Worm (Caenorhabditis elegans) whole organism, young adult: ENCODE data around the gene T01D1.5.

Experiments used
- B0261.1 ChIP-seq: sonication (generic microtip); optimal IDR thresholded peaks from 2 replicates; lab custom pipeline; 2016; ENCODE audit warnings: mild to moderate bottlenecking, missing genetic modification characterization, moderate library complexity, missing compliant biosample characterization
- C17E4.6 ChIP-seq: fragments of 200-800 bp; sonication (Bioruptor generic); IDR thresholded peaks from 2 replicates; pipeline ENCODE4 v1.3.6; 2022; ENCODE audit warnings: missing genetic modification reagents, missing genetic modification characterization, missing compliant biosample characterization
- F23B12.7 ChIP-seq: sonication (generic microtip); optimal IDR thresholded peaks from 2 replicates; lab custom pipeline; 2017; ENCODE audit warnings: missing genetic modification characterization, mild to moderate bottlenecking, missing compliant biosample characterization, antibody characterized with exemption, moderate library complexity; ENCODE audit not compliant: insufficient read depth
- F33H1.4 ChIP-seq: fragments of 200-800 bp; sonication (Bioruptor generic); IDR thresholded peaks from 2 replicates; pipeline ENCODE4 v1.3.6; 2022; ENCODE audit warnings: missing genetic modification reagents, missing genetic modification characterization, missing compliant biosample characterization
- K11D2.4 ChIP-seq: fragments of 200-800 bp; sonication (Bioruptor generic); IDR thresholded peaks from 2 replicates; pipeline ENCODE4 v1.3.6; 2022; ENCODE audit warnings: missing genetic modification reagents, missing genetic modification characterization, missing compliant biosample characterization
- T26A5.8 ChIP-seq: sonication (generic microtip); optimal IDR thresholded peaks from 2 replicates; lab custom pipeline; 2016; ENCODE audit warnings: missing genetic modification characterization, missing compliant biosample characterization
- Y53F4B.3 ChIP-seq: fragments of 200-800 bp; sonication (Bioruptor generic); IDR thresholded peaks from 2 replicates; pipeline ENCODE4 v1.3.6; 2022; ENCODE audit warnings: missing genetic modification reagents, missing genetic modification characterization, missing compliant biosample characterization
- Y67H2A.10 ChIP-seq: fragments of 200-800 bp; sonication (Bioruptor generic); conservative IDR thresholded peaks from 2 replicates; pipeline ENCODE4 v1.3.6; 2022; ENCODE audit warnings: missing genetic modification reagents, missing genetic modification characterization, missing compliant biosample characterization
- Y79H2A.3 ChIP-seq: fragments of 200-800 bp; sonication (Bioruptor generic); conservative IDR thresholded peaks from 2 replicates; pipeline ENCODE4 v1.3.6; 2022; ENCODE audit warnings: missing genetic modification reagents, missing genetic modification characterization, missing compliant biosample characterization
- ZK185.1 ChIP-seq: sonication (generic microtip); optimal IDR thresholded peaks from 2 replicates; lab custom pipeline; 2016; ENCODE audit warnings: mild to moderate bottlenecking, missing genetic modification characterization, missing compliant biosample characterization; ENCODE audit not compliant: poor library complexity, severe bottlenecking
- ama-1 ChIP-seq, 3 experiments: fragments of 150-350 bp in 1 of 3; sonication (generic microtip) in 2 of 3; optimal IDR thresholded peaks; 2 replicates each; lab custom pipeline; 2014 to 2018; ENCODE audit warnings: missing biosample characterization in 2 of 3, missing genetic modification characterization in 2 of 3, missing genetic modification reagents in 2 of 3
- aptf-2 ChIP-seq: fragments of 200-800 bp; sonication (Bioruptor generic); conservative IDR thresholded peaks from 2 replicates; pipeline ENCODE4 v1.3.6; 2022; ENCODE audit warnings: missing genetic modification reagents, missing genetic modification characterization, missing compliant biosample characterization
- athp-1 ChIP-seq: sonication (generic microtip); optimal IDR thresholded peaks from 2 replicates; lab custom pipeline; 2017; ENCODE audit warnings: mild to moderate bottlenecking, missing genetic modification characterization, missing compliant biosample characterization
- bed-2 ChIP-seq: fragments of 200-800 bp; sonication (Bioruptor generic); IDR thresholded peaks from 2 replicates; pipeline ENCODE4 v1.3.6; 2022; ENCODE audit warnings: missing genetic modification reagents, missing genetic modification characterization, missing compliant biosample characterization
- ccch-3 ChIP-seq: fragments of 200-800 bp; sonication (Bioruptor generic); optimal IDR thresholded peaks from 2 replicates; lab custom pipeline; 2018; ENCODE audit warnings: mild to moderate bottlenecking, missing genetic modification characterization, missing compliant biosample characterization
- ceh-100 ChIP-seq: fragments of 200-800 bp; sonication (Bioruptor generic); IDR thresholded peaks from 2 replicates; pipeline ENCODE4 v1.3.6; 2022; ENCODE audit warnings: missing genetic modification reagents, missing genetic modification characterization, missing compliant biosample characterization
- ceh-58 ChIP-seq: fragments of 200-800 bp; sonication (Bioruptor generic); IDR thresholded peaks from 2 replicates; pipeline ENCODE4 v1.3.6; 2022; ENCODE audit warnings: missing genetic modification characterization, missing compliant biosample characterization
- ceh-91 ChIP-seq: fragments of 200-800 bp; sonication (Bioruptor generic); IDR thresholded peaks from 2 replicates; pipeline ENCODE4 v1.3.6; 2022; ENCODE audit warnings: missing genetic modification reagents, missing genetic modification characterization, missing compliant biosample characterization
- chd-7 ChIP-seq: sonication (generic microtip); optimal IDR thresholded peaks from 2 replicates; lab custom pipeline; 2016; ENCODE audit warnings: mild to moderate bottlenecking, missing genetic modification characterization, moderate library complexity, missing compliant biosample characterization
- die-1 ChIP-seq: sonication (generic microtip); optimal IDR thresholded peaks from 2 replicates; lab custom pipeline; 2016; ENCODE audit warnings: missing genotype, mild to moderate bottlenecking, missing genetic modification characterization, missing compliant biosample characterization
- dpff-1 ChIP-seq: sonication (generic microtip); optimal IDR thresholded peaks from 2 replicates; lab custom pipeline; 2017; ENCODE audit warnings: mild to moderate bottlenecking, missing genetic modification characterization, missing compliant biosample characterization
- dpl-1 ChIP-seq: fragments of 150-350 bp; optimal IDR thresholded peaks from 2 replicates; lab custom pipeline; 2014; ENCODE audit warnings: missing biosample characterization, missing genetic modification reagents, missing genetic modification characterization
- egl-18 ChIP-seq: fragments of 200-800 bp; sonication (Bioruptor generic); IDR thresholded peaks from 2 replicates; pipeline ENCODE4 v1.3.6; 2022; ENCODE audit warnings: missing genetic modification reagents, missing genetic modification characterization, missing compliant biosample characterization
- egrh-3 ChIP-seq: fragments of 200-800 bp; sonication (Bioruptor generic); IDR thresholded peaks from 2 replicates; pipeline ENCODE4 v1.3.6; 2022; ENCODE audit warnings: missing genetic modification reagents, missing genetic modification characterization, missing compliant biosample characterization
- him-1 ChIP-seq: sonication (generic microtip); optimal IDR thresholded peaks from 2 replicates; lab custom pipeline; 2016; ENCODE audit warnings: missing genotype, missing genetic modification reagents, missing genetic modification characterization, missing compliant biosample characterization
- hsf-1 ChIP-seq: fragments of 200-800 bp; sonication (Bioruptor generic); IDR thresholded peaks from 2 replicates; pipeline ENCODE4 v1.3.6; 2022; ENCODE audit warnings: missing genetic modification reagents, missing genetic modification characterization, missing compliant biosample characterization
- lag-1 ChIP-seq: fragments of 200-800 bp; sonication (Bioruptor generic); IDR thresholded peaks from 2 replicates; pipeline ENCODE4 v1.3.6; 2022; ENCODE audit warnings: missing genetic modification reagents, missing genetic modification characterization, missing compliant biosample characterization
- lin-54 ChIP-seq: fragments of 200-800 bp; sonication (Bioruptor generic); optimal IDR thresholded peaks from 2 replicates; lab custom pipeline; 2018; ENCODE audit warnings: mild to moderate bottlenecking, missing genetic modification characterization, missing compliant biosample characterization
- lsl-1 ChIP-seq: fragments of 200-800 bp; sonication (Bioruptor generic); optimal IDR thresholded peaks from 2 replicates; lab custom pipeline; 2018; ENCODE audit warnings: mild to moderate bottlenecking, missing genetic modification characterization, moderate library complexity, missing compliant biosample characterization
- madf-3 ChIP-seq: fragments of 200-800 bp; sonication (Bioruptor generic); IDR thresholded peaks from 2 replicates; pipeline ENCODE4 v1.3.6; 2022; ENCODE audit warnings: missing genetic modification reagents, missing genetic modification characterization, missing compliant biosample characterization
- nfya-1 ChIP-seq: sonication (generic microtip); optimal IDR thresholded peaks from 2 replicates; lab custom pipeline; 2017; ENCODE audit warnings: antibody characterized with exemption, missing compliant biosample characterization, missing genetic modification characterization, borderline replicate concordance; ENCODE audit not compliant: insufficient read depth
- nhr-179 ChIP-seq: sonication (generic microtip); optimal IDR thresholded peaks from 2 replicates; lab custom pipeline; 2016; ENCODE audit warnings: mild to moderate bottlenecking, missing genetic modification characterization, missing compliant biosample characterization
- nhr-27 ChIP-seq: fragments of 200-800 bp; sonication (Bioruptor generic); optimal IDR thresholded peaks from 2 replicates; lab custom pipeline; 2018; ENCODE audit warnings: mild to moderate bottlenecking, missing genetic modification characterization, moderate library complexity, missing compliant biosample characterization
- pha-4 ChIP-seq: fragments of 150-350 bp; sonication (generic microtip); optimal IDR thresholded peaks from 2 replicates; lab custom pipeline; 2014; ENCODE audit warnings: missing biosample characterization, missing genetic modification reagents, missing genetic modification characterization
- repo-1 ChIP-seq: sonication (generic microtip); optimal IDR thresholded peaks from 2 replicates; lab custom pipeline; 2017; ENCODE audit warnings: mild to moderate bottlenecking, missing genetic modification characterization, missing compliant biosample characterization
- sdz-38 ChIP-seq: sonication (generic microtip); optimal IDR thresholded peaks from 2 replicates; lab custom pipeline; 2016; ENCODE audit warnings: missing genotype, missing genetic modification characterization, missing compliant biosample characterization
- snpc-1.1 ChIP-seq: sonication (generic microtip); optimal IDR thresholded peaks from 2 replicates; lab custom pipeline; 2017; ENCODE audit warnings: missing genetic modification characterization, mild to moderate bottlenecking, missing compliant biosample characterization, antibody characterized with exemption, moderate library complexity, missing genotype, missing genetic modification reagents; ENCODE audit not compliant: insufficient read depth
- tlf-1 ChIP-seq: fragments of 200-800 bp; sonication (Bioruptor generic); optimal IDR thresholded peaks from 2 replicates; lab custom pipeline; 2018; ENCODE audit warnings: mild to moderate bottlenecking, missing genetic modification characterization, missing compliant biosample characterization
- unc-130 ChIP-seq: sonication (generic microtip); optimal IDR thresholded peaks from 2 replicates; lab custom pipeline; 2016; ENCODE audit warnings: missing genetic modification reagents, missing genetic modification characterization, missing compliant biosample characterization
- ztf-18 ChIP-seq: sonication (generic microtip); optimal IDR thresholded peaks from 2 replicates; lab custom pipeline; 2016; ENCODE audit warnings: missing genotype, mild to moderate bottlenecking, missing genetic modification characterization, missing compliant biosample characterization
- ztf-22 ChIP-seq: fragments of 200-800 bp; sonication (Bioruptor generic); optimal IDR thresholded peaks from 2 replicates; lab custom pipeline; 2018; ENCODE audit warnings: mild to moderate bottlenecking, missing genetic modification characterization, moderate library complexity, missing compliant biosample characterization

The T01D1.5 gene

DNA sequence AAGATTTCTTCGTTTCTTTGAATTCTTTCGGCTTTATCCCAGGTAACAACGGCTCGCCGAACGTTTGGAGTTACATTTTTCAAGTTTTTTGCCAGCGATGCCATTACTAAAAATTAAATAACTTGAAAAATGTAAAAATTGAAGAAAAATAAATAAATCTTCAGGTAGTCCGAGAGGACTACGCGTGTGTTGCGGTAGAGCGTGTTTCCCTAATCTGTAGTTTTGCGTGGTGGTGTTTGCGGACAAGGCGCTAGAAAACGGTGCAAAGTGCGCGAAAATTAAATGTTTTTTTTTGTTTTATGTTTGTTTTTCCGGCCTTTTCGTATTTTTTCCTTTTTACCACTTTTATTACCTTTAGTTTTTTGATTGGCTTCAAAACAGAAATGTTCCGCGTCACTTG is 33.0 kb downstream of the T01D1.5 start, which contains the start of gene mrpl-28 (continued):
- TF ChIP-seq Y53F4B.3 (GFP tag; lab: Robert Waterston, UW) (no peak), lin-54 (GFP tag; lab: Kevin White, UChicago) (peak; percentile 87), bed-2 (GFP tag; lab: Robert Waterston, UW) (no peak), B0261.1 (tag; lab: Kevin White, UChicago) (no peak), ceh-91 (GFP tag; lab: Robert Waterston, UW) (peak; percentile 35; the same call in 1 of the 2 replicates), hsf-1 (GFP tag; lab: Robert Waterston, UW) (no peak), F33H1.4 (GFP tag; lab: Robert Waterston, UW) (peak; percentile 55), dpff-1 (no peak), sdz-38 (tag; lab: Kevin White, UChicago) (no peak), dpl-1 (GFP tag; lab: Kevin White, UChicago) (peak; percentile 74), ccch-3 (no peak), aptf-2 (GFP tag; lab: Robert Waterston, UW) (no peak), ceh-100 (GFP tag; lab: Robert Waterston, UW) (peak; percentile 76), C17E4.6 (GFP tag; lab: Robert Waterston, UW) (no peak), chd-7 (tag; lab: Kevin White, UChicago) (peak; percentile 46), nhr-179 (no peak), athp-1 (tag; lab: Kevin White, UChicago) (peak; percentile 80), ztf-22 (GFP tag; lab: Kevin White, UChicago) (no peak), F23B12.7 (peak; percentile 38), lag-1 (GFP tag; lab: Robert Waterston, UW) (no peak), nhr-27 (tag; lab: Kevin White, UChicago) (no peak), Y79H2A.3 (GFP tag; lab: Robert Waterston, UW) (no peak), K11D2.4 (GFP tag; lab: Robert Waterston, UW) (peak; percentile 79), ztf-18 (tag; lab: Kevin White, UChicago) (peak; percentile 28), ZK185.1 (tag; lab: Kevin White, UChicago) (peak; percentile 41), tlf-1 (GFP tag; lab: Kevin White, UChicago) (peak; percentile 69), unc-130 (GFP tag; lab: Kevin White, UChicago) (peak; percentile 20), ceh-58 (no peak), snpc-1.1 (tag; lab: Kevin White, UChicago) (no peak), T26A5.8 (tag; lab: Kevin White, UChicago) (no peak), die-1 (no peak), egl-18 (GFP tag; lab: Robert Waterston, UW) (no peak), pha-4 (tag; lab: Kevin White, UChicago) (peak; percentile 3), nfya-1 (tag; lab: Kevin White, UChicago) (no peak), lsl-1 (peak; percentile 58), egrh-3 (GFP tag; lab: Robert Waterston, UW) (no peak), ama-1 (optimal IDR thresholded peaks at IDR 0.05; lab: Kevin White, UChicago) (no peak), ama-1 (GFP tag; optimal IDR thresholded peaks at IDR 0.05; lab: Kevin White, UChicago) (no peak), repo-1 (peak; percentile 37), him-1 (tag; lab: Kevin White, UChicago) (peak; percentile 12), madf-3 (GFP tag; lab: Robert Waterston, UW) (no peak), Y67H2A.10 (GFP tag; lab: Robert Waterston, UW) (0 out of 2 replicates have a peak, but pooled peaks have one; percentile 15)
